Worm (Caenorhabditis elegans) whole organism, L3 larva: Measurements from ENCODE around the gene ttx-3.

Experiments used
- aly-2 ChIP-seq: fragments of 150-350 bp; optimal IDR thresholded peaks from 2 replicates; lab custom pipeline; 2014; ENCODE audit warnings: missing biosample characterization, missing genetic modification characterization
- ama-1 ChIP-seq: fragments of 150-350 bp; optimal IDR thresholded peaks from 2 replicates; lab custom pipeline; 2018
- ceh-16 ChIP-seq: sonication (generic microtip); optimal IDR thresholded peaks from 2 replicates; lab custom pipeline; 2017; ENCODE audit warnings: missing biosample characterization, missing genetic modification characterization
- ceh-28 ChIP-seq: fragments of 150-350 bp; optimal IDR thresholded peaks from 2 replicates; lab custom pipeline; 2014; ENCODE audit warnings: missing biosample characterization, missing genetic modification reagents, missing genetic modification characterization
- ceh-82 ChIP-seq: fragments of 150-350 bp; optimal IDR thresholded peaks from 2 replicates; lab custom pipeline; 2014; ENCODE audit warnings: missing biosample characterization, missing genetic modification characterization
- ceh-9 ChIP-seq: sonication (generic microtip); optimal IDR thresholded peaks from 2 replicates; lab custom pipeline; 2018; ENCODE audit warnings: missing biosample characterization, missing genetic modification characterization
- daf-12 ChIP-seq: fragments of 150-350 bp; optimal IDR thresholded peaks from 2 replicates; lab custom pipeline; 2014; ENCODE audit warnings: missing biosample characterization, missing genetic modification reagents, missing genetic modification characterization
- egl-27 ChIP-seq: sonication (generic microtip); optimal IDR thresholded peaks from 4 replicates; lab custom pipeline; 2017; ENCODE audit warnings: missing biosample characterization, missing genetic modification reagents, missing genetic modification characterization
- egl-5 ChIP-seq: fragments of 150-350 bp; optimal IDR thresholded peaks from 2 replicates; lab custom pipeline; 2017; ENCODE audit warnings: missing biosample characterization, missing genetic modification reagents, missing genetic modification characterization, inconsistent platforms
- elt-1 ChIP-seq: fragments of 150-350 bp; optimal IDR thresholded peaks from 2 replicates; lab custom pipeline; 2014; ENCODE audit warnings: missing biosample characterization, missing genetic modification characterization
- elt-2 ChIP-seq: sonication (generic microtip); optimal IDR thresholded peaks from 2 replicates; lab custom pipeline; 2016; ENCODE audit warnings: missing genetic modification reagents, mild to moderate bottlenecking, missing genetic modification characterization, missing compliant biosample characterization
- elt-3 ChIP-seq, 3 experiments: fragments of 150-350 bp in 1 of 3; sonication (generic microtip) in 2 of 3; optimal IDR thresholded peaks; 2 replicates in 2 of 3; 4 replicates in 1 of 3; lab custom pipeline; 2014 to 2017; ENCODE audit warnings: missing biosample characterization in 3 of 3, missing genetic modification characterization in 3 of 3
- fkh-10 ChIP-seq: sonication (generic microtip); optimal IDR thresholded peaks from 2 replicates; lab custom pipeline; 2017; ENCODE audit warnings: missing biosample characterization, missing genetic modification reagents, missing genetic modification characterization
- fkh-2 ChIP-seq: fragments of 150-350 bp; optimal IDR thresholded peaks from 2 replicates; lab custom pipeline; 2014; ENCODE audit warnings: missing biosample characterization, missing genetic modification reagents, missing genetic modification characterization
- hmg-11 ChIP-seq: sonication (generic microtip); optimal IDR thresholded peaks from 2 replicates; lab custom pipeline; 2016; ENCODE audit warnings: missing genetic modification characterization, missing compliant biosample characterization
- lin-15B ChIP-seq: fragments of 150-350 bp; optimal IDR thresholded peaks from 2 replicates; lab custom pipeline; 2014; ENCODE audit warnings: missing biosample characterization, missing genetic modification characterization
- lsy-12 ChIP-seq: sonication (generic microtip); optimal IDR thresholded peaks from 2 replicates; lab custom pipeline; 2016; ENCODE audit warnings: mild to moderate bottlenecking, missing genetic modification characterization, missing compliant biosample characterization
- mdl-1 ChIP-seq: fragments of 150-350 bp; optimal IDR thresholded peaks from 2 replicates; lab custom pipeline; 2014; ENCODE audit warnings: missing biosample characterization, missing genetic modification characterization
- mml-1 ChIP-seq: fragments of 150-350 bp; sonication (generic microtip); optimal IDR thresholded peaks from 3 replicates; lab custom pipeline; 2014; ENCODE audit warnings: missing biosample characterization, missing genetic modification characterization
- nfya-1 ChIP-seq: sonication (generic microtip); optimal IDR thresholded peaks from 2 replicates; lab custom pipeline; 2017; ENCODE audit warnings: missing genetic modification characterization, mild to moderate bottlenecking, missing compliant biosample characterization, antibody characterized with exemption, moderate library complexity; ENCODE audit not compliant: insufficient read depth
- nhr-11 ChIP-seq: fragments of 150-350 bp; optimal IDR thresholded peaks from 2 replicates; lab custom pipeline; 2014; ENCODE audit warnings: missing biosample characterization, missing genetic modification characterization
- nhr-23 ChIP-seq: fragments of 150-350 bp; optimal IDR thresholded peaks from 2 replicates; lab custom pipeline; 2014; ENCODE audit warnings: missing biosample characterization, missing genetic modification reagents, missing genetic modification characterization
- nhr-25 ChIP-seq: sonication (generic microtip); optimal IDR thresholded peaks from 2 replicates; lab custom pipeline; 2017; ENCODE audit warnings: missing biosample characterization, missing genetic modification characterization
- nhr-43 ChIP-seq: sonication (generic microtip); optimal IDR thresholded peaks from 2 replicates; lab custom pipeline; 2016; ENCODE audit warnings: mild to moderate bottlenecking, missing genetic modification characterization, missing compliant biosample characterization; ENCODE audit not compliant: poor library complexity, severe bottlenecking
- nhr-77 ChIP-seq: fragments of 150-350 bp; optimal IDR thresholded peaks from 2 replicates; lab custom pipeline; 2014; ENCODE audit warnings: missing biosample characterization, missing genetic modification characterization
- pha-4 ChIP-seq: fragments of 150-350 bp; optimal IDR thresholded peaks from 2 replicates; lab custom pipeline; 2014; ENCODE audit warnings: missing biosample characterization, missing genetic modification reagents, missing genetic modification characterization
- sea-2 ChIP-seq: fragments of 150-350 bp; sonication (generic microtip); optimal IDR thresholded peaks from 4 replicates; lab custom pipeline; 2014; ENCODE audit warnings: missing biosample characterization, missing genetic modification reagents, missing genetic modification characterization
- skn-1 ChIP-seq: fragments of 150-350 bp; optimal IDR thresholded peaks from 2 replicates; lab custom pipeline; 2014; ENCODE audit warnings: missing biosample characterization, missing genetic modification characterization
- snpc-4 ChIP-seq: fragments of 150-350 bp; optimal IDR thresholded peaks from 2 replicates; lab custom pipeline; 2014; ENCODE audit warnings: missing biosample characterization, missing genetic modification characterization
- tbx-2 ChIP-seq: sonication (generic microtip); optimal IDR thresholded peaks from 2 replicates; lab custom pipeline; 2016; ENCODE audit warnings: mild to moderate bottlenecking, missing genetic modification characterization, missing compliant biosample characterization
- unc-39 ChIP-seq: sonication (generic microtip); optimal IDR thresholded peaks from 4 replicates; lab custom pipeline; 2017; ENCODE audit warnings: missing biosample characterization, missing genetic modification characterization
- ztf-11 ChIP-seq: fragments of 150-350 bp; optimal IDR thresholded peaks from 2 replicates; lab custom pipeline; 2014; ENCODE audit warnings: missing biosample characterization, missing genetic modification characterization
- ztf-4 ChIP-seq: fragments of 150-350 bp; optimal IDR thresholded peaks from 2 replicates; lab custom pipeline; 2014; ENCODE audit warnings: missing biosample characterization, missing genetic modification characterization

Gene ttx-3

DNA sequence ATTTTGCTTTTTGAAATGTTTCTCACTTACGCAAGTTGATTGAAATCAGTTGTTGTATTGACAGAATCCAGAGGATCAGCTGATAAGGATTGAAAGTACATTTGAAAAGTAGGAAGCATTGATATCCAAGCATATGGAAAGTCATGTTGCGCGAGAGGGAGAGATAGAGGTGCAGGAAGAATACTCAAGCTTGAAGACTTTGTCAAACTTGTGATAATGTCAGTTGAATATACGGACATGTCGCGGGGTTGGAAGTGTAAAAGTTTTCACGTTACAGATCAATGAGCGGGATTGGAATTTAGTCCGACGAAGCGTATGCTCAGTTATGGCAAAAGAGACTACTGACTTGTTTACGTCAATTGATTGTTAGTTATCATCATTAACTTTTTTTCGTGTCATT lies at the start of gene ttx-3:
Gene ttx-3, minus strand, starts transcription at position 101 of the 400 bp plus-strand sequence.
- no peak for TF ChIP-seq ztf-4 (tag; lab: Kevin White, UChicago)
- no peak for TF ChIP-seq ceh-16 (tag; lab: Kevin White, UChicago)
- no peak for TF ChIP-seq ceh-28
- no peak for TF ChIP-seq nhr-25

DNA sequence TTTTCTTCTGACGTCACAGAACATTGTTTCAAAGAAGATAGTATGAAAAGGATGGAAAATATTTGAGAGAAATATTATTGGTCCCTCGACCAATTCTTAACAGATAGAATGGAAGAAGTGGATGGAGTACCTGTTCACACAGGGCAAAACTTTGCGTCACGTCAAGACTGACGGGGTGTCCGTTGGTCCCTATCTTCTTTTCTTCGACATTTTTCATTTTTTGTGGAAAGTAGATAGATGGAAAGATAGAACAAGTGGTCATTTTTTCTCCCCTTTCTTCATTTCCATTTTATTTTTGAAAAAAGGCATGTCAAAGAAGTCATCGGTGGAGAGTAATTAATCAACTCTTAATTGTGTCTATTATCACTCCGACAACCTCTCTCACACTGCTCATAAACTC lies 49.5 kb upstream of the ttx-3 start:
- TF ChIP-seq nfya-1 (tag; lab: Kevin White, UChicago) (peak; percentile 21), snpc-4 (tag; lab: Kevin White, UChicago) (no peak)

DNA sequence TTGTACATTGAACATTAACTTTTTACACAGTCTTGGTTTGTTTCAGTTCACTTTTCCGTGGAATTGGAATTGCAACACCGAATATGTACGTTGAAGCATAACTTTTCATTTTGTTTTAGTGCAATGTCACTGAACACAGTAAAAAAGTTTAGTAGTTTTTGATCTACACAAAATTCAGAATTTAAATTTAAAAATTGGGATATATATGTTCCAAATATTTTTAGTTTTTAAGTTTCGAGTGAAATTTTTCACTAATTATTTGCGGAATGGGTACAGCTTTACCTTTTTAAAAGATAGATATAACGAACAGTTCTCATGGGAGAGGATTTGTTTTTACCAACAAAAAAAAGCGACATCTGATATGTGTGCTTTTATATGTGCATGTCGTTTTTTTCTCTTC lies 47.6 kb upstream of the ttx-3 start:
- TF ChIP-seq ama-1: no peak
- TF ChIP-seq, all 47 proteins: peak for 0

DNA sequence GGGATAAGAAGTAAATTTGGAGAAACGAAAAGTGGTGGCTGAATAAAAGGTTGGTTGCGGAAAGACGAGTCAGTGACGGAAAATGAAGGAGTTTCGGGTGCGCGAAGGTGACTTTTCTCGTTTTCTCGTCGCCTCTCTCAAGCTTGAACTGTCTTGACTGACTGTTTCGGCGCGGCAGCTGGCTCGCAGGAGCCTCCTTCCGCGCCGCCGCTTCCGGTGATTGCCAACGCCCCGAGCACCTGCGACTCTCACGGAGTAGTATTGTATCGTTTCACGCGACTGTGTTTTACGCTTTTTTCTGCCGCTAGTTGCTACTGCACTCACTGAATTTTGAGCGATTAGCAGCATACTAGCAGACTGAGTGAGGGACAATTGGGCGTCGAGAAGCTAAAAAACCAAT lies 45.5 kb upstream of the ttx-3 start, which contains the start of gene C34E11.2:
Gene C34E11.2, minus strand, starts transcription at position 84 of the 400 bp plus-strand sequence.
- TF ChIP-seq lsy-12 (tag; lab: Kevin White, UChicago) (peak; percentile 2), daf-12 (tag; lab: Kevin White, UChicago) (no peak)

DNA sequence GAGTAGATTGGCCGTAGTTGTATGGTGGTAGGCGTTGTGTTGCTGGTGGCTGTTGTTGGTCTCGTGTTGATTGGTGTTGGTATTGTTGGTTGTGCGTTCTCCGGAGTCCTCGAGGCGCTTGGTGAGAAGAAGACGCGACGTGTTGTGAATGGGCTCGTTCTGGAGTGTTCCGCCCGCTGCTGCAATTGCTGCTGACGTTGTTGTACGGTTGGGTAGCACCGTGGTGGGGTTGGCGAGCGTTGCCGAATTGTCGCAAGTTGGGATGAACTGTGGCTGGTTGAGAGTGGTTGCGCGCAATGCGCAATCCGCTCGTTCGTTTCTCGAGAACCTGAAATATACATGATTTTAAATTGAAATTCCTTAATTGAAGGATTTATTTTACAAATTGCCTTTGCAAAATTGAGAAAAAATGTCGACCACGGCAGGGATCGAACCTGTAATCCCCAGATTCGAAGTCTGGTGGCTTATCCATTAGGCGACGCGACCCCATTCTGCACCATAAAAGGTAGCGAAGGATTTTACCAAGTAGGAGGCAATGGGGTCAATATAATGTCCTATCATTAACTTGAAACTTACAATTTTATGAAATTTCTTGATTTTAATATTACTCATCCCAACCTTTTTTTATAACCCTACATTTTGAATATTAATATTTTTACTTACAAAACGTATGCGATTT lies 37.1 kb upstream of the ttx-3 start:
- TF ChIP-seq elt-1 (tag; lab: Kevin White, UChicago): no peak
- TF ChIP-seq hmg-11 (tag; lab: Kevin White, UChicago): no peak
- TF ChIP-seq aly-2 (tag; lab: Kevin White, UChicago): no peak
- TF ChIP-seq elt-3 (tag; optimal IDR thresholded peaks at IDR 0.05; lab: Kevin White, UChicago): no peak
- TF ChIP-seq egl-27 (tag; lab: Kevin White, UChicago): no peak
- TF ChIP-seq skn-1: no peak

DNA sequence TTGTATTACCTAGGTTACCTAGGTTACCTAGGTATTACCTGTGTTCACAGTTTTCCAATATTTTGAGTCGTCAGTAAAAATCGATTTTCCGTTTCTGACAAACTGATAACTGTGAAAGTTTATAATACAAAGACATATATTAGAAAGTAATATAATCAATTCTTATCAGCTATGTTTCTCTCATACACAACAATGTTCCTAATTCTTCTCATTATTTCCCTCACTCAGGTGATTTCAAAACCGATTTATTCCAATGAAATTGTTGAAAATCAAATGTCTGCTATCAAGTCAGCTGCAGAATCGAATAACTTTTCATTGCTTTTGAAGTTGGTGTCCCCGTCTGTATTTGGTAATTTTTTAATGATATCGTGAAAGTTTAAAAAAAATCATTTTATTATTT lies 34.9 kb upstream of the ttx-3 start, which contains the start of gene C34E11.4:
Gene C34E11.4, plus strand, starts transcription at position 154 of the 400 bp plus-strand sequence.
- peak; percentile 43 for TF ChIP-seq elt-2 (tag; lab: Kevin White, UChicago)
- TF ChIP-seq aly-2 (tag; lab: Kevin White, UChicago): no peak

- TF ChIP-seq elt-3 (tag; optimal IDR thresholded peaks at IDR 0.05; lab: Kevin White, UChicago): no peak
- peak; percentile 47 for TF ChIP-seq nhr-43 (tag; lab: Kevin White, UChicago)
- TF ChIP-seq ceh-28: peak; percentile 74
- no peak for TF ChIP-seq ztf-11 (tag; lab: Kevin White, UChicago)
- no peak for TF ChIP-seq sea-2 (GFP tag; lab: Kevin White, UChicago)
- TF ChIP-seq ceh-82 (tag; lab: Kevin White, UChicago): no peak
- peak; percentile 15 for TF ChIP-seq snpc-4 (tag; lab: Kevin White, UChicago)
- TF ChIP-seq fkh-10 (GFP tag; lab: Kevin White, UChicago): no peak
- no peak for TF ChIP-seq egl-5 (tag; lab: Kevin White, UChicago)
- peak; percentile 31 for TF ChIP-seq skn-1
- no peak for TF ChIP-seq mdl-1
- TF ChIP-seq nhr-77 (tag; lab: Kevin White, UChicago): no peak
- TF ChIP-seq ceh-9: no peak
- TF ChIP-seq lin-15B (tag; lab: Kevin White, UChicago): peak; percentile 1
- no peak for TF ChIP-seq mml-1 (tag; lab: Kevin White, UChicago)
- TF ChIP-seq hmg-11 (tag; lab: Kevin White, UChicago): peak; percentile 79
- no peak for TF ChIP-seq nhr-11 (tag; lab: Kevin White, UChicago)
- TF ChIP-seq nhr-25: peak; percentile 53
- no peak for TF ChIP-seq lsy-12 (tag; lab: Kevin White, UChicago)
- TF ChIP-seq pha-4 (tag; lab: Kevin White, UChicago): peak; percentile 78
- TF ChIP-seq tbx-2 (tag; lab: Kevin White, UChicago): no peak
- peak; percentile 52 for TF ChIP-seq elt-2 (tag; lab: Kevin White, UChicago)
- no peak for TF ChIP-seq unc-39 (tag; lab: Kevin White, UChicago)
- peak; percentile 54 for TF ChIP-seq nfya-1 (tag; lab: Kevin White, UChicago)
- no peak for TF ChIP-seq ztf-4 (tag; lab: Kevin White, UChicago)
- TF ChIP-seq fkh-2 (tag; lab: Kevin White, UChicago): no peak
- peak; percentile 77 for TF ChIP-seq nhr-23 (tag; lab: Kevin White, UChicago)
Measured at ce11 chrX:11798057-11798555, 28.9 kb upstream of the ttx-3 start, which contains the start of gene rsd-3. TSS of gene rsd-3 (plus strand) at chrX:11798505.
